Fruit fly (Drosophila melanogaster) whole organism: ENCODE data around the gene eIF4E6.
A peak's percentile ranks its signal among the peaks of the same experiment; 100 is the strongest.

Source experiments
- CG8478 ChIP-seq: fragments of >200 bp; optimal IDR thresholded peaks from 2 replicates; lab custom pipeline; 2018; ENCODE audit warnings: inconsistent platforms
- Dll ChIP-seq: fragments of >200 bp; optimal IDR thresholded peaks from 2 replicates; lab custom pipeline; 2017
- EcR ChIP-seq, 2 experiments: fragments of >200 bp; optimal IDR thresholded peaks; 2 replicates each; lab custom pipeline; 2017; ENCODE audit warnings: missing biosample characterization in 2 of 2, missing genetic modification characterization in 2 of 2, missing genetic modification reagents in 2 of 2
- pan ChIP-seq: fragments of >200 bp; optimal IDR thresholded peaks from 2 replicates; lab custom pipeline; 2017
- psq ChIP-seq: fragments of >200 bp; optimal IDR thresholded peaks from 2 replicates; lab custom pipeline; 2017
- usp ChIP-seq: fragments of >200 bp; optimal IDR thresholded peaks from 2 replicates; lab custom pipeline; 2017; ENCODE audit warnings: missing biosample characterization, missing genetic modification characterization, mixed read lengths

Gene eIF4E6

DNA sequence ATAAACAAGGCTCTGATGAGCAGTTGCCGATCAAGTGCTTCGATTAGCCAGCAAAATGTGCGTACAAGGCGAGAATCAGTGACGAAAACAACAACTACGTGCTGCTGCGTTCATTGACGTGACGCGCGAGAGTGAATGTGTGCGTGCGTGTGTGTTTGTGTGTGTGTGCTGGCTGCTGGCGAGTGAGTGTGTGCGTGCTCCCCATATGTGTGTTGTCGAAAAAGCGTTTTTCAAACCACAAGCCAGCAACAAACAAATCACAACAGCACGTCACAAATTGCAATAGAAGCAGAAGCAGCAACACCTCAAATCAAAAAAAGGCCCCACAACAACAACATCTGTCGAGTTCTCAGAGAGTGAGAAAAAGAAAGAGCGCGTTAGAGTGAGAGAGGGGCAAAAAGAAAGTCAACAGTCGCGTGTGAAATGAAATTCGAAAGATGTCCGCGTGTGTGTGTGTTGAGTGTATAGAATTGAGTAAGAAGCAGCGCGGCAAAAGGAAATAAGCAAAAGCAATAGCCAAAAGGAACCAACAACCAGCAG lies 37.0 kb upstream of the eIF4E6 start:
- TF ChIP-seq Dll (lab: Kevin White, UChicago) (peak; percentile 46), usp (GFP tag; lab: Kevin White, UChicago) (no peak)

- TF ChIP-seq usp (GFP tag; lab: Kevin White, UChicago) = no peak
- peak in 1 of 2 experiments; percentile 71 for TF ChIP-seq EcR (GFP tag; optimal IDR thresholded peaks at IDR 0.05; lab: Kevin White, UChicago)
- TF ChIP-seq CG8478 (lab: Kevin White, UChicago) = peak; percentile 46
Measured at dm6 chr3R:29063207-29063920, 36.4 kb upstream of the eIF4E6 start.

DNA sequence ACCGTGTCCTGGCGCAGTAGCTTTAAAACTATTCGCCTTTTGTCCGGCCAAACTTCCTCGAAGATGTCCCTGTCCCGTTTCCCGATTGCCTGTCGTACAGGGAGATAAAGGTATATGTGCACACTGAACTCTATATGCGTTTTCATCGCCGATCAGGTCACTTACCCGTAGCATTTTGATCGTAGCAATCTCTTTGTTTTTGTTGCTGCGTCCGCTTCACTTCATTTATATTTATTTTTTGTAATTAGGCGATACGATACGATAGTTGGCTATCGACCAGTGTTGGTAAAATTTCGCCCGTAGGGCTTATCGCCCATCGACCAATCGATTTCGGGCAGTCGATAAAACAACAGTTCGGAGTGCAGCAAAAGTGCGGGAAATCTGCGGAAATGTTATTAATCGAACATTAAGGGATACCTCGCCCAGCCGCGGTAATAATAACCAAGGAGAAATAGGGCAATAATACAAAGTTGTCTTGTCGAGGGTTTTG lies 35.8 kb upstream of the eIF4E6 start, which contains the start of the genes Cul5 and Bicra:
Gene Cul5, minus strand, starts transcription at position 259 of the 490 bp plus-strand sequence.
Gene Bicra, plus strand, starts transcription at position 324 of the 490 bp plus-strand sequence.
- TF ChIP-seq pan (lab: Kevin White, UChicago) (no peak), usp (GFP tag; lab: Kevin White, UChicago) (no peak), Dll (lab: Kevin White, UChicago) (no peak), psq (lab: Kevin White, UChicago) (no peak), CG8478 (lab: Kevin White, UChicago) (no peak), EcR (GFP tag; optimal IDR thresholded peaks at IDR 0.05; lab: Kevin White, UChicago) (no peak)

DNA sequence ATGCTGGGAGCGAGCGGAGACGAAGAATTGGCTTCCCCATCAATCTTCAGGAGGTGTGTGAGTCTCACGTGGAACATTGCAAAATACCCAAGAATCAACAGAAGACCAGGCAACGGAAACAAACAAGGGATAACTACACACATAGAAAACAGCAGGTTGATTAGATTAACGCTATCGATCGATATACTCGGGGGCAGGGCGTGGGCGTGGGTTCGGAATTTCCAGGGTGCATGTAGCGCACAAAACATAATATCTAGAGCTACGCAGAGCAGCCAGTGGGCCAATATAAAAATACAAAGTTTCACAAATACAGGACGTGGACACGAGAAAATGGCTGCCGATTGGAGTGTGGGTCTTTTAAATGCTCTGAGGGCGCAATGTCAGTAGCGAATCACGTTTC lies 32.4 kb upstream of the eIF4E6 start:
- TF ChIP-seq psq (lab: Kevin White, UChicago) (no peak), CG8478 (lab: Kevin White, UChicago) (no peak), pan (lab: Kevin White, UChicago) (no peak), EcR (GFP tag; optimal IDR thresholded peaks at IDR 0.05; lab: Kevin White, UChicago) (no peak), usp (GFP tag; lab: Kevin White, UChicago) (no peak), Dll (lab: Kevin White, UChicago) (no peak)

dm6 chr3R:29055710-29056109 lies 28.7 kb upstream of the eIF4E6 start, which contains the start of gene Sirt7:
Gene Sirt7, plus strand, starts transcription at chr3R:29055927.
- TF ChIP-seq usp (GFP tag; lab: Kevin White, UChicago) (no peak), psq (lab: Kevin White, UChicago) (no peak), Dll (lab: Kevin White, UChicago) (no peak), EcR (GFP tag; optimal IDR thresholded peaks at IDR 0.05; lab: Kevin White, UChicago) (no peak), CG8478 (lab: Kevin White, UChicago) (no peak), pan (lab: Kevin White, UChicago) (no peak)

DNA sequence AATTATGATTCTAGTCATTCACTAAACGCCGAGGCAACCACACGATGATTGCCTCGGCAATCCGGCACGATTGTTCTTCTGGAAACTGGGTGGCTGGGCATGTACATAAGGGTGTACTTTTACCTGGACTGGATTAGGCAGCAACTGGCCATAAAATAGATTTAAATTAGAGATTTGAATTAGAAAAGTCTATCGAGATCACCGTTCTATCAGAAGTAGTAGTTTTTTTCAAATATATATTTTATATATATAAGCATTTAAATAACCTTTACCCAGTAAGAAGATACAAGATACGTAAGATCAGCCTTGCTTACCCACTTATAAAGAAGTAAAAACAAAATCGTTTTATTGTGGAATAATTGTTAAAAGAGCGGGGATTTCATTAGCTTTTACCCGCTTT lies 27.1 kb upstream of the eIF4E6 start, which contains the start of gene CG11843:
Gene CG11843, plus strand, starts transcription at position 301 of the 400 bp plus-strand sequence.
- no peak for TF ChIP-seq EcR (GFP tag; optimal IDR thresholded peaks at IDR 0.05; lab: Kevin White, UChicago)
- TF ChIP-seq psq (lab: Kevin White, UChicago) = no peak
- TF ChIP-seq CG8478 (lab: Kevin White, UChicago) = no peak
- TF ChIP-seq Dll (lab: Kevin White, UChicago) = no peak
- TF ChIP-seq pan (lab: Kevin White, UChicago) = no peak
- no peak for TF ChIP-seq usp (GFP tag; lab: Kevin White, UChicago)

dm6 chr3R:29052380-29052779 lies 25.4 kb upstream of the eIF4E6 start, which contains the start of gene CG11842:
Gene CG11842, plus strand, starts transcription at chr3R:29052680.
- TF ChIP-seq pan (lab: Kevin White, UChicago) = no peak
- TF ChIP-seq EcR (GFP tag; optimal IDR thresholded peaks at IDR 0.05; lab: Kevin White, UChicago) = no peak
- TF ChIP-seq Dll (lab: Kevin White, UChicago) = no peak
- no peak for TF ChIP-seq CG8478 (lab: Kevin White, UChicago)
- TF ChIP-seq usp (GFP tag; lab: Kevin White, UChicago) = no peak
- TF ChIP-seq psq (lab: Kevin White, UChicago) = no peak

dm6 chr3R:29050756-29051155 lies 23.8 kb upstream of the eIF4E6 start, which contains the start of gene CG11841:
Gene CG11841, plus strand, starts transcription at chr3R:29051056.
- no peak for TF ChIP-seq pan (lab: Kevin White, UChicago)
- no peak for TF ChIP-seq EcR (GFP tag; optimal IDR thresholded peaks at IDR 0.05; lab: Kevin White, UChicago)
- no peak for TF ChIP-seq Dll (lab: Kevin White, UChicago)
- TF ChIP-seq usp (GFP tag; lab: Kevin White, UChicago) = no peak
- no peak for TF ChIP-seq psq (lab: Kevin White, UChicago)
- no peak for TF ChIP-seq CG8478 (lab: Kevin White, UChicago)

dm6 chr3R:29049055-29049722 lies 22.2 kb upstream of the eIF4E6 start, which contains the start of gene CG11837:
Gene CG11837, plus strand, starts transcription at chr3R:29049493.
- TF ChIP-seq pan (lab: Kevin White, UChicago) (no peak), Dll (lab: Kevin White, UChicago) (no peak), usp (GFP tag; lab: Kevin White, UChicago) (no peak), EcR (GFP tag; optimal IDR thresholded peaks at IDR 0.05; lab: Kevin White, UChicago) (no peak), psq (lab: Kevin White, UChicago) (no peak), CG8478 (lab: Kevin White, UChicago) (no peak)

DNA sequence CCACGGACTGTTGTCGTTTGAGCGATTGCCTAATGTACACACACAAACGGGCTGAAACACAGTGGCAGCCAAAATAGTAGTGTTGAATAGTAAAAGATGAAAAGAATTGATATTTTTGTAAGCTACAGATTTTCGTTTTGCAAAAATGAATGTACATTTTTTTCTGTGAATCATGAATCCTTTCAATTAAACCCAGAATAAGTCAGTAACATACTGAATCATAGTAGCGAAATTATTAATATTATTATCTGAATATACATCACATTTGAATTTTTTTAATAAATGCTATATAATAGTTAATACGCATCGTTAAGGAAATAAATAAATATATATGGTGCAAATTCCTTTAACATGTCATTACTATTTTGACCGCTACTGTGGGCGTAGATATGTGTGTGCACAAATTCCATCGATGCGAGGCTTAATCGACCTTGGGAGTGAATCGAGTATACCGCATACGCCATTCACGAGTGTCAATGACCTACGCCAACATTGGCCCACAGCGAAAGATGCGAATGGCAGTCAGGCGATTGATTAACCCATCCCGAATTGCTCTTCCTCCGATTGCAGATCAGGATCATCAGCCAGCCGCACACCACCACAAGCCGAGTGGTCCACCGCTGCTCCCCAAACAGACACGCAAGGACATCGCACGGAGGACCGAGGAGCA lies 13.7 kb upstream of the eIF4E6 start:
- no peak for TF ChIP-seq CG8478 (lab: Kevin White, UChicago)
- TF ChIP-seq Dll (lab: Kevin White, UChicago) = no peak
- TF ChIP-seq usp (GFP tag; lab: Kevin White, UChicago) = no peak
- TF ChIP-seq EcR (GFP tag; optimal IDR thresholded peaks at IDR 0.05; lab: Kevin White, UChicago) = no peak
- no peak for TF ChIP-seq psq (lab: Kevin White, UChicago)
- no peak for TF ChIP-seq pan (lab: Kevin White, UChicago)
